Worm (Caenorhabditis elegans): ENCODE results near the gene F25D1.5.
A peak's percentile ranks its signal among the peaks of the same experiment; 100 is the strongest.

The F25D1.5 gene

DNA sequence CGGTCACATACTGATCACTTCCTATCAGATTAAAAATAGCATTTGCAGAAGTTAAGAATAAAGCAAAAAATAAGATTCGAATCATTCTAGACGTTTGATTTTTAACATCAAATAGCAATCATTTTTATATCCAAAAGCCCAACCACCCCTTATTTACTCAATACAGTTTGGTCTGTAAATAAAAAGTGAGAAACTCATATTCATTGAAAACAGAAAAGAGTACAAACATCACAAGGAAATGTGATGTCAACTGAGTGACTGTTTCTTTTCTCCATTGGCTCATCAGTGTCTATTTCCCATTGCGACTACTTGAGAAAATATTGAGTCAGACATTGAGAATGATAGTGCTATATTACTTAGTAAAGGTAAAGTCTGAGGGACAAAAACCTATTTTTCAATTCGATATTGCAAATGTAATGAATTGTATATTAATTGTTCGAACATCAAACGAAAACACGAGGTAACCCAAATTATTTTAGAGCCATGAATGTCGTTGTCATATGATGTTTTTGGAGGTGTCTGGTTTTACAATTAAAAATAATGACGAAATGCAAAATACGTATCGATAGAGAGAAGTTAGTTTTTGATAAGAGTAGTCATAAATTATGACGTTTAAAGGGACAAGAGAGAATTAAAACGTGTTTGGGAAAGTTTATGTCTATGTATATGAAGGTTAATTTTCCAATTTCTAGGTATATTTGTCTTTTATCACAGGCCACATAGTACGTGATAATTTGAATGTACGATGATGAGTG lies 43.4 kb upstream of the F25D1.5 start, which contains the start of gene ttr-23 (continued):
- TF ChIP-seq nhr-10 (tag; optimal IDR thresholded peaks at IDR 0.05) (no peak), madf-5 (GFP tag; IDR thresholded peaks at IDR 0.05) (no peak), hlh-11 (tag; optimal IDR thresholded peaks at IDR 0.05) (peak; percentile 52), zfp-3 (GFP tag; conservative IDR thresholded peaks at IDR 0.05) (no peak), lin-38 (GFP tag; IDR thresholded peaks at IDR 0.05) (no peak), egl-27 (tag; optimal IDR thresholded peaks at IDR 0.05) (no peak), nhr-77 (tag; optimal IDR thresholded peaks at IDR 0.05) (peak; percentile 72), hif-1 (tag; optimal IDR thresholded peaks at IDR 0.05) (peak in 1 of 2 experiments; percentile 74), ctbp-1 (GFP tag; IDR thresholded peaks at IDR 0.05) (no peak), lin-1 (GFP tag; IDR thresholded peaks at IDR 0.05) (no peak), lin-15B (tag; optimal IDR thresholded peaks at IDR 0.05) (no peak), ZK337.2 (GFP tag; IDR thresholded peaks at IDR 0.05) (no peak), aly-2 (tag; optimal IDR thresholded peaks at IDR 0.05) (no peak), fkh-10 (GFP tag; optimal IDR thresholded peaks at IDR 0.05) (no peak), lir-3 (tag; optimal IDR thresholded peaks at IDR 0.05) (no peak), mxl-2 (GFP tag; conservative IDR thresholded peaks at IDR 0.05) (no peak), ama-1 (optimal IDR thresholded peaks at IDR 0.05) (no peak), zip-2 (tag; optimal IDR thresholded peaks at IDR 0.05) (no peak), tra-1 (GFP tag; IDR thresholded peaks at IDR 0.05) (no peak), F26F4.8 (GFP tag; conservative IDR thresholded peaks at IDR 0.05) (no peak), nhr-48 (tag; optimal IDR thresholded peaks at IDR 0.05) (no peak), fos-1 (tag; optimal IDR thresholded peaks at IDR 0.05) (no peak), Y105C5A.15 (GFP tag; IDR thresholded peaks at IDR 0.05) (no peak), mes-2 (tag; optimal IDR thresholded peaks at IDR 0.05; ENCODE audit: poor library complexity, severe bottlenecking) (no peak), cey-2 (tag; optimal IDR thresholded peaks at IDR 0.05; ENCODE audit: borderline replicate concordance, insufficient read depth) (no peak)

ce11 chrV:10588694-10589093 lies 42.1 kb upstream of the F25D1.5 start, which contains the start of gene srg-32:
Gene srg-32 (minus strand): TSS chrV:10588794.
- TF ChIP-seq Y105C5A.15 (GFP tag; IDR thresholded peaks at IDR 0.05) (no peak), aly-2 (tag; optimal IDR thresholded peaks at IDR 0.05) (no peak), nhr-41 (GFP tag; IDR thresholded peaks at IDR 0.05) (no peak), zip-11 (GFP tag; IDR thresholded peaks at IDR 0.05) (no peak)

- TF ChIP-seq pqm-1 (tag; optimal IDR thresholded peaks at IDR 0.05), result peak; percentile 75
- TF ChIP-seq unc-62 (GFP tag; optimal IDR thresholded peaks at IDR 0.05 in 1 of 2), result peak in 1 of 2 experiments; percentile 9
- no peak for TF ChIP-seq unc-62 (tag; optimal IDR thresholded peaks at IDR 0.05)
- no peak for TF ChIP-seq nhr-41 (GFP tag; IDR thresholded peaks at IDR 0.05)
- TF ChIP-seq fkh-10 (GFP tag; optimal IDR thresholded peaks at IDR 0.05), result no peak
- TF ChIP-seq nhr-28 (tag; optimal IDR thresholded peaks at IDR 0.05), result peak; percentile 61
- TF ChIP-seq ceh-20 (GFP tag; IDR thresholded peaks at IDR 0.05), result no peak
- 0 out of 2 replicates have a peak, but pooled peaks have one; percentile 27 for TF ChIP-seq php-3 (GFP tag; IDR thresholded peaks at IDR 0.05)
- no peak for TF ChIP-seq skn-1 (tag; optimal IDR thresholded peaks at IDR 0.05)
- TF ChIP-seq mxl-3 (GFP tag; optimal IDR thresholded peaks at IDR 0.05), result no peak
- no peak for TF ChIP-seq snpc-4 (tag; optimal IDR thresholded peaks at IDR 0.05)
- no peak for TF ChIP-seq hif-1 (tag; optimal IDR thresholded peaks at IDR 0.05)
- TF ChIP-seq lin-13 (GFP tag; optimal IDR thresholded peaks at IDR 0.05), result no peak
- no peak for TF ChIP-seq mdt-29 (GFP tag; IDR thresholded peaks at IDR 0.05)
- TF ChIP-seq dve-1 (tag; optimal IDR thresholded peaks at IDR 0.05; ENCODE audit: insufficient read depth), result peak; percentile 11
- TF ChIP-seq nhr-11 (tag; optimal IDR thresholded peaks at IDR 0.05), result no peak
- no peak for TF ChIP-seq ceh-62 (tag; optimal IDR thresholded peaks at IDR 0.05)
- TF ChIP-seq daf-19 (GFP tag; conservative IDR thresholded peaks at IDR 0.05), result no peak
- TF ChIP-seq daf-16 (GFP tag; optimal IDR thresholded peaks at IDR 0.05), result no peak
- peak; percentile 47 for TF ChIP-seq daf-16 (tag; optimal IDR thresholded peaks at IDR 0.05)
- TF ChIP-seq hlh-11 (tag; optimal IDR thresholded peaks at IDR 0.05), result peak; percentile 16
- no peak for TF ChIP-seq F44E2.7 (GFP tag; IDR thresholded peaks at IDR 0.05)
- TF ChIP-seq snpc-1.2 (GFP tag; IDR thresholded peaks at IDR 0.05), result no peak
- no peak for TF ChIP-seq zag-1 (tag; optimal IDR thresholded peaks at IDR 0.05)
- TF ChIP-seq nhr-77 (tag; optimal IDR thresholded peaks at IDR 0.05), result peak; percentile 21
- TF ChIP-seq duxl-1 (tag; optimal IDR thresholded peaks at IDR 0.05; ENCODE audit: poor library complexity), result no peak
These were observed 35.3 kb upstream of the F25D1.5 start, which contains the start of gene T21C9.6 for ce11 chrV:10581837-10582300. Gene T21C9.6 (plus strand): TSS chrV:10581887.

Measured in whole organism, L4 larva.